Fruit fly (Drosophila melanogaster): ENCODE data around the gene CG10096.

CG10096 gene

dm6 chr3R:12433764-12434163 is 38.0 kb upstream of the CG10096 start, which contains the start of the genes Aos1 and Srlp (continued):
- peak; percentile 59 for TF ChIP-seq nerfin-1 (tag; optimal IDR thresholded peaks at IDR 0.05)
- no peak for TF ChIP-seq Kr (GFP tag; optimal IDR thresholded peaks at IDR 0.05)
- TF ChIP-seq Dip2 (GFP tag; IDR thresholded peaks at IDR 0.05) = no peak
- TF ChIP-seq Mrtf (GFP tag; IDR thresholded peaks at IDR 0.05) = no peak
- no peak for TF ChIP-seq schlank (tag; optimal IDR thresholded peaks at IDR 0.05)
- no peak for TF ChIP-seq usp (GFP tag; optimal IDR thresholded peaks at IDR 0.05)
- TF ChIP-seq disco-r (GFP tag; optimal IDR thresholded peaks at IDR 0.05) = no peak
- no peak for TF ChIP-seq CG12219 (GFP tag; optimal IDR thresholded peaks at IDR 0.05)
- TF ChIP-seq CG12659 (GFP tag; optimal IDR thresholded peaks at IDR 0.05) = peak; percentile 81
- TF ChIP-seq Usf (GFP tag; optimal IDR thresholded peaks at IDR 0.05) = peak; percentile 9
- TF ChIP-seq nom (GFP tag; optimal IDR thresholded peaks at IDR 0.05) = peak; percentile 43
- no peak for TF ChIP-seq da (GFP tag; optimal IDR thresholded peaks at IDR 0.05)
- no peak for TF ChIP-seq Jarid2 (GFP tag; optimal IDR thresholded peaks at IDR 0.05)
- TF ChIP-seq CG9727 (GFP tag; optimal IDR thresholded peaks at IDR 0.05) = peak; percentile 24
- no peak for TF ChIP-seq CG6175 (GFP tag; IDR thresholded peaks at IDR 0.05)
- peak in 1 of 2 experiments; percentile 45 for TF ChIP-seq dpn (GFP tag; optimal IDR thresholded peaks at IDR 0.05)
- TF ChIP-seq eve (GFP tag; optimal IDR thresholded peaks at IDR 0.05) = no peak
- TF ChIP-seq Adf1 (GFP tag; IDR thresholded peaks at IDR 0.05) = no peak
- no peak for TF ChIP-seq CG10366 (GFP tag; IDR thresholded peaks at IDR 0.05)
- TF ChIP-seq dysf (GFP tag; IDR thresholded peaks at IDR 0.05) = no peak; the same call in 2 of the 3 replicates
- TF ChIP-seq sqz (GFP tag; optimal IDR thresholded peaks at IDR 0.05) = no peak
- TF ChIP-seq lmd (GFP tag; IDR thresholded peaks at IDR 0.05) = peak; percentile 37; the same call in 1 of the 2 replicates
- no peak for TF ChIP-seq CG42726 (GFP tag; IDR thresholded peaks at IDR 0.05; ENCODE audit: partially characterized antibody)
- TF ChIP-seq CG8478 (optimal IDR thresholded peaks at IDR 0.05) = no peak
- no peak for TF ChIP-seq CG3065 (GFP tag; optimal IDR thresholded peaks at IDR 0.05)
- no peak for TF ChIP-seq kni (GFP tag; optimal IDR thresholded peaks at IDR 0.05)
- no peak for TF ChIP-seq cg (GFP tag; optimal IDR thresholded peaks at IDR 0.05)
- peak; percentile 66 for TF ChIP-seq CG17829 (tag; optimal IDR thresholded peaks at IDR 0.05)
- TF ChIP-seq kay (GFP tag; optimal IDR thresholded peaks at IDR 0.05) = no peak
- no peak for TF ChIP-seq p53 (GFP tag; optimal IDR thresholded peaks at IDR 0.05)
- peak; percentile 51 for TF ChIP-seq dmrt11E (tag; optimal IDR thresholded peaks at IDR 0.05)
- peak; percentile 24 for TF ChIP-seq CG10654 (GFP tag; optimal IDR thresholded peaks at IDR 0.05)
- TF ChIP-seq CHES-1-like (GFP tag; optimal IDR thresholded peaks at IDR 0.05) = no peak
- TF ChIP-seq bcd (GFP tag; optimal IDR thresholded peaks at IDR 0.05) = no peak
- TF ChIP-seq CG9817 (tag; optimal IDR thresholded peaks at IDR 0.05) = peak; percentile 69
- TF ChIP-seq pita (GFP tag; optimal IDR thresholded peaks at IDR 0.05) = no peak
- TF ChIP-seq gro (GFP tag; optimal IDR thresholded peaks at IDR 0.05) = no peak
- TF ChIP-seq Meics (GFP tag; optimal IDR thresholded peaks at IDR 0.05) = no peak
- TF ChIP-seq Dll (GFP tag; IDR thresholded peaks at IDR 0.05; ENCODE audit: partially characterized antibody) = 0 out of 4 replicates have a peak, but pooled peaks have one; percentile 51
- TF ChIP-seq pan (optimal IDR thresholded peaks at IDR 0.05) = no peak
- no peak for TF ChIP-seq pan (GFP tag; optimal IDR thresholded peaks at IDR 0.05 in 1 of 2, IDR thresholded peaks at IDR 0.05 in 1 of 2)
- no peak for TF ChIP-seq CG7372 (GFP tag; IDR thresholded peaks at IDR 0.05)
- TF ChIP-seq CG14441 (GFP tag; IDR thresholded peaks at IDR 0.05) = no peak
- peak; percentile 75 for TF ChIP-seq CG8924 (tag; optimal IDR thresholded peaks at IDR 0.05)
- peak; percentile 42 for TF ChIP-seq fd3F (GFP tag; optimal IDR thresholded peaks at IDR 0.05)
- TF ChIP-seq CG3726 (GFP tag; IDR thresholded peaks at IDR 0.05) = no peak
- TF ChIP-seq scrt (GFP tag; optimal IDR thresholded peaks at IDR 0.05) = no peak
- TF ChIP-seq bowl (GFP tag; IDR thresholded peaks at IDR 0.05) = no peak
- peak; percentile 23 for TF ChIP-seq fd96Cb (tag; optimal IDR thresholded peaks at IDR 0.05)
- 0 out of 3 replicates have a peak, but pooled peaks have one; percentile 36 for TF ChIP-seq knrl (GFP tag; IDR thresholded peaks at IDR 0.05; ENCODE audit: partially characterized antibody)
- TF ChIP-seq mld (GFP tag; IDR thresholded peaks at IDR 0.05; ENCODE audit: partially characterized antibody) = no peak
- no peak for TF ChIP-seq C15 (GFP tag; IDR thresholded peaks at IDR 0.05)
